Worm (Caenorhabditis elegans): Measurements from ENCODE around the gene nhr-190.

ce11 chrV:638328-638727, 4.4 kb downstream of the nhr-190 start, which contains the start of gene srj-37:
- TF ChIP-seq Y67H2A.10 (GFP tag; conservative IDR thresholded peaks at IDR 0.05) = no peak
- no peak for TF ChIP-seq lir-1 (GFP tag; conservative IDR thresholded peaks at IDR 0.05)

Data from whole organism, young adult.